Worm (Caenorhabditis elegans): Measurements from ENCODE around the gene T03F7.5.

DNA sequence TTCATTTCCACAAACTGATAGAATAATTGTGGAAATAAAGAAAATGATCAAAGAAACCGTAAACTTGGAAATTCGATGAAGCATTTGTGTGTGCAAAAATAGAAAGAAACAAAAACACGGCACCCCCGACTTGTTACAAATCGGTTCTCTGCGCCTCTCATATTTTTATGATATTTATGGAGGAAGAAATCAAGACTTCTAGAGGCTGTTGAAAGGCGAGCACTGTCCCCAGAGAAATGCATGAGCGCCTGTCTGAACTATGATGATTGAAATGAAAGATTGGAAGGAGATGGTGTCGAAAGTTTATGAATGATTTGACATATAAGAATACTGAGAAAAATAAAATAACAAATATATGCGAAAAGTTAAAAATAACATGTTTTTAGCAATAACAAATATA lies 39.6 kb downstream of the T03F7.5 start, which contains the start of gene lgc-36:
- TF ChIP-seq ceh-19 (GFP tag; optimal IDR thresholded peaks at IDR 0.05) = no peak
- no peak for TF ChIP-seq pag-3 (tag; optimal IDR thresholded peaks at IDR 0.05; ENCODE audit: borderline replicate concordance)
- TF ChIP-seq pqm-1 (tag; optimal IDR thresholded peaks at IDR 0.05) = no peak
- TF ChIP-seq fkh-10 (GFP tag; optimal IDR thresholded peaks at IDR 0.05) = no peak
- no peak for TF ChIP-seq hlh-30 (tag; optimal IDR thresholded peaks at IDR 0.05; ENCODE audit: insufficient read depth)
- TF ChIP-seq sox-4 (tag; optimal IDR thresholded peaks at IDR 0.05) = no peak
- TF ChIP-seq nhr-11 (tag; optimal IDR thresholded peaks at IDR 0.05) = no peak
- no peak for TF ChIP-seq madf-2 (tag; optimal IDR thresholded peaks at IDR 0.05)
- no peak for TF ChIP-seq pha-2 (tag; optimal IDR thresholded peaks at IDR 0.05)
- TF ChIP-seq gmeb-2 (tag; optimal IDR thresholded peaks at IDR 0.05) = no peak
- no peak for TF ChIP-seq fkh-6 (tag; optimal IDR thresholded peaks at IDR 0.05)
- TF ChIP-seq pha-4 (tag; optimal IDR thresholded peaks at IDR 0.05) = no peak
- no peak for TF ChIP-seq unc-55 (GFP tag; optimal IDR thresholded peaks at IDR 0.05)

All from whole organism, late embryonic.